Fruit fly (Drosophila melanogaster): ENCODE data around the gene SP1029.

SP1029 gene

dm6 chr3R:29265075-29265474 is 14.8 kb upstream of the SP1029 start (continued):
- TF ChIP-seq unc-4 (GFP tag; IDR thresholded peaks at IDR 0.05; ENCODE audit: partially characterized antibody) (no peak), CG33557 (GFP tag; optimal IDR thresholded peaks at IDR 0.05) (peak; percentile 65), ara (GFP tag; IDR thresholded peaks at IDR 0.05) (peak; percentile 63), Xbp1 (GFP tag; optimal IDR thresholded peaks at IDR 0.05) (peak; percentile 3), pan (optimal IDR thresholded peaks at IDR 0.05) (no peak), pan (GFP tag; optimal IDR thresholded peaks at IDR 0.05 in 1 of 2, IDR thresholded peaks at IDR 0.05 in 1 of 2) (no peak), Hmx (GFP tag; optimal IDR thresholded peaks at IDR 0.05) (no peak), Max (GFP tag; optimal IDR thresholded peaks at IDR 0.05) (no peak), CG8478 (optimal IDR thresholded peaks at IDR 0.05) (no peak), CG10959 (GFP tag; IDR thresholded peaks at IDR 0.05) (peak; percentile 53), Blimp-1 (GFP tag; optimal IDR thresholded peaks at IDR 0.05) (peak; percentile 63), Camta (GFP tag; optimal IDR thresholded peaks at IDR 0.05) (no peak), E2f2 (GFP tag; IDR thresholded peaks at IDR 0.05) (peak; percentile 12; the same call in 1 of the 2 replicates), CG10209 (GFP tag; optimal IDR thresholded peaks at IDR 0.05) (no peak), CG17829 (tag; optimal IDR thresholded peaks at IDR 0.05) (peak; percentile 66), D (optimal IDR thresholded peaks at IDR 0.05) (no peak), D (GFP tag; optimal IDR thresholded peaks at IDR 0.05) (peak; percentile 46), CG9817 (tag; optimal IDR thresholded peaks at IDR 0.05) (no peak), CG14441 (GFP tag; IDR thresholded peaks at IDR 0.05) (no peak), CG7556 (GFP tag; optimal IDR thresholded peaks at IDR 0.05) (peak; percentile 60), MESR4 (GFP tag; optimal IDR thresholded peaks at IDR 0.05) (no peak), CG1602 (GFP tag; optimal IDR thresholded peaks at IDR 0.05) (no peak), sob (GFP tag; IDR thresholded peaks at IDR 0.05) (no peak), CG18599 (GFP tag; optimal IDR thresholded peaks at IDR 0.05) (peak; percentile 21), CG4820 (GFP tag; optimal IDR thresholded peaks at IDR 0.05) (peak; percentile 8), CG15073 (GFP tag; optimal IDR thresholded peaks at IDR 0.05) (no peak), sens (GFP tag) (peak; percentile 91), CG14965 (GFP tag; optimal IDR thresholded peaks at IDR 0.05; ENCODE audit: borderline replicate concordance) (no peak), Hsf (GFP tag; optimal IDR thresholded peaks at IDR 0.05) (no peak), gfzf (GFP tag; optimal IDR thresholded peaks at IDR 0.05) (no peak), repo (GFP tag; optimal IDR thresholded peaks at IDR 0.05) (no peak), row (GFP tag; IDR thresholded peaks at IDR 0.05) (peak; percentile 75), ttk (GFP tag; IDR thresholded peaks at IDR 0.05) (peak; percentile 46; the same call in 1 of the 2 replicates), lab (GFP tag; optimal IDR thresholded peaks at IDR 0.05) (no peak), CG6175 (GFP tag; IDR thresholded peaks at IDR 0.05) (no peak), gem (tag; optimal IDR thresholded peaks at IDR 0.05) (peak; percentile 69), cwo (GFP tag; optimal IDR thresholded peaks at IDR 0.05) (no peak), klu (GFP tag; IDR thresholded peaks at IDR 0.05) (no peak), CG12236 (GFP tag; optimal IDR thresholded peaks at IDR 0.05) (no peak), Dll (GFP tag; IDR thresholded peaks at IDR 0.05; ENCODE audit: partially characterized antibody) (no peak), zfh1 (GFP tag; IDR thresholded peaks at IDR 0.05) (peak; percentile 48; the same call in 1 of the 3 replicates), Ravus (GFP tag; IDR thresholded peaks at IDR 0.05) (no peak), onecut (GFP tag; IDR thresholded peaks at IDR 0.05) (0 out of 2 replicates have a peak, but pooled peaks have one; percentile 9), dati (GFP tag; IDR thresholded peaks at IDR 0.05) (no peak), gsb-n (tag; optimal IDR thresholded peaks at IDR 0.05) (no peak), CG11695 (GFP tag; IDR thresholded peaks at IDR 0.05) (0 out of 3 replicates have a peak, but pooled peaks have one; percentile 21), CG13775 (GFP tag; optimal IDR thresholded peaks at IDR 0.05) (peak; percentile 24), toy (GFP tag; IDR thresholded peaks at IDR 0.05) (no peak), MBD-R2 (GFP tag; IDR thresholded peaks at IDR 0.05) (no peak), CG1832 (GFP tag; optimal IDR thresholded peaks at IDR 0.05) (no peak), vfl (GFP tag; optimal IDR thresholded peaks at IDR 0.05) (no peak), p53 (GFP tag; optimal IDR thresholded peaks at IDR 0.05) (no peak), CG17612 (GFP tag; IDR thresholded peaks at IDR 0.05) (no peak)
